Worm (Caenorhabditis elegans): Measurements from ENCODE around the gene pdk-1.

pdk-1 gene

DNA sequence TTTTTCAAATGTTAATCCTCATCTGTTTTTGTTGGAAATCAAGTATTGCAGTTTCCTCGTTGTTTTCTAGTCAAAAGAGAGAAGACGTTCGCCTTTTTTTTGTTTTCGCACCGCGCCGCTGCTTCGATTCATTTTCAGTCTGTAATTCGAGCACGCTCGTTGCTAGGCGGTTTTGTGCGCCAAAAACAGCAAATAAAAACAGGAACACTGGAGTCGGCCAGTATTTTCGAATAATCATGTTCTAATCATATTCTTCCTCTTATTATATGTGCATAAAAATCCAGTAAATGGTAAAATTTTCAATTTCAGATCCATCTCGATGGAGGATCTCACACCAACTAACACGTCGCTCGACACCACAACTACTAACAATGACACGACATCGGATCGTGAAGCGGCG is at the start of gene pdk-1:
Gene pdk-1, plus strand, starts transcription at position 301 of the 400 bp plus-strand sequence.
- TF ChIP-seq nhr-25 (tag; optimal IDR thresholded peaks at IDR 0.05; ENCODE audit: borderline replicate concordance, insufficient read depth) (no peak), zip-2 (tag; optimal IDR thresholded peaks at IDR 0.05) (no peak), ceh-82 (tag; optimal IDR thresholded peaks at IDR 0.05) (no peak), vab-7 (GFP tag; IDR thresholded peaks at IDR 0.05) (no peak), Y105C5A.15 (GFP tag; IDR thresholded peaks at IDR 0.05) (no peak), ama-1 (optimal IDR thresholded peaks at IDR 0.05) (no peak), rbr-2 (tag; optimal IDR thresholded peaks at IDR 0.05) (no peak), nhr-6 (tag; optimal IDR thresholded peaks at IDR 0.05) (no peak), unc-130 (GFP tag; optimal IDR thresholded peaks at IDR 0.05) (no peak), skn-1 (tag; optimal IDR thresholded peaks at IDR 0.05) (no peak), dpl-1 (GFP tag; optimal IDR thresholded peaks at IDR 0.05) (no peak), spr-3 (GFP tag; optimal IDR thresholded peaks at IDR 0.05) (no peak), madf-9 (GFP tag; conservative IDR thresholded peaks at IDR 0.05) (no peak), zfp-2 (tag; optimal IDR thresholded peaks at IDR 0.05) (no peak), daf-8 (GFP tag; IDR thresholded peaks at IDR 0.05) (no peak), mdl-1 (tag; optimal IDR thresholded peaks at IDR 0.05) (no peak), Y48G9A.11 (GFP tag; IDR thresholded peaks at IDR 0.05) (no peak), daf-12 (tag; optimal IDR thresholded peaks at IDR 0.05) (no peak)

ce11 chrX:1272539-1272938 is 48.6 kb upstream of the pdk-1 start, which contains the start of gene C52B11.5:
C52B11.5 (plus strand) TSS chrX:1272788.
- TF ChIP-seq nhr-77 (tag; optimal IDR thresholded peaks at IDR 0.05) (peak; percentile 79), fos-1 (tag; optimal IDR thresholded peaks at IDR 0.05) (no peak), nhr-102 (tag; optimal IDR thresholded peaks at IDR 0.05) (no peak), mep-1 (tag; optimal IDR thresholded peaks at IDR 0.05) (peak; percentile 57), mdt-29 (GFP tag; IDR thresholded peaks at IDR 0.05) (peak; percentile 71), nhr-28 (tag; optimal IDR thresholded peaks at IDR 0.05) (peak; percentile 80), php-3 (GFP tag; IDR thresholded peaks at IDR 0.05) (peak; percentile 96), lim-7 (GFP tag; IDR thresholded peaks at IDR 0.05) (no peak), daf-16 (GFP tag; optimal IDR thresholded peaks at IDR 0.05) (peak in 1 of 2 experiments; percentile 35), daf-16 (tag; optimal IDR thresholded peaks at IDR 0.05) (peak; percentile 87), dmd-6 (GFP tag; IDR thresholded peaks at IDR 0.05) (peak; percentile 95), hlh-11 (tag; optimal IDR thresholded peaks at IDR 0.05) (peak; percentile 97), nhr-10 (tag; optimal IDR thresholded peaks at IDR 0.05) (peak; percentile 49), nhr-48 (tag; optimal IDR thresholded peaks at IDR 0.05) (peak; percentile 83), nhr-41 (GFP tag; IDR thresholded peaks at IDR 0.05) (peak; percentile 82), gei-8 (GFP tag; optimal IDR thresholded peaks at IDR 0.05) (no peak), zfp-3 (GFP tag; conservative IDR thresholded peaks at IDR 0.05) (no peak), T20F7.1 (GFP tag; optimal IDR thresholded peaks at IDR 0.05) (peak; percentile 57), Y105C5A.15 (GFP tag; IDR thresholded peaks at IDR 0.05) (0 out of 2 replicates have a peak, but pooled peaks have one; percentile 31), tra-1 (GFP tag; IDR thresholded peaks at IDR 0.05) (peak; percentile 81), nhr-6 (tag; optimal IDR thresholded peaks at IDR 0.05) (peak; percentile 48), dve-1 (tag; optimal IDR thresholded peaks at IDR 0.05; ENCODE audit: insufficient read depth) (peak; percentile 90), mxl-3 (GFP tag; optimal IDR thresholded peaks at IDR 0.05) (peak; percentile 48), ceh-20 (GFP tag; IDR thresholded peaks at IDR 0.05) (no peak), duxl-1 (tag; optimal IDR thresholded peaks at IDR 0.05; ENCODE audit: poor library complexity) (no peak), lin-1 (GFP tag; IDR thresholded peaks at IDR 0.05) (peak; percentile 88; the same call in 1 of the 2 replicates), hlh-30 (tag; optimal IDR thresholded peaks at IDR 0.05; ENCODE audit: insufficient read depth) (peak; percentile 71), pqm-1 (tag; optimal IDR thresholded peaks at IDR 0.05) (peak; percentile 99), ces-1 (GFP tag; optimal IDR thresholded peaks at IDR 0.05) (no peak), snpc-1.2 (GFP tag; IDR thresholded peaks at IDR 0.05) (no peak)

Data from whole organism, L4 larva.